Worm (Caenorhabditis elegans) whole organism, young adult: Measurements from ENCODE around the gene hpo-18.
A peak's percentile ranks its signal among the peaks of the same experiment; 100 is the strongest.

Experiments
- B0261.1 ChIP-seq: sonication (generic microtip); optimal IDR thresholded peaks from 2 replicates; lab custom pipeline; 2016; ENCODE audit warnings: mild to moderate bottlenecking, missing genetic modification characterization, moderate library complexity, missing compliant biosample characterization
- B0336.3 ChIP-seq: fragments of 200-800 bp; sonication (Bioruptor generic); IDR thresholded peaks from 2 replicates; pipeline ENCODE4 v1.3.6; 2022; ENCODE audit warnings: missing genetic modification characterization, missing compliant biosample characterization
- C06A6.2 ChIP-seq: fragments of 200-800 bp; sonication (Bioruptor generic); conservative IDR thresholded peaks from 2 replicates; pipeline ENCODE4 v1.3.6; 2022; ENCODE audit warnings: missing genetic modification characterization, missing compliant biosample characterization
- D2030.7 ChIP-seq: fragments of 200-800 bp; sonication (Bioruptor generic); IDR thresholded peaks from 2 replicates; pipeline ENCODE4 v1.3.6; 2022; ENCODE audit warnings: missing genetic modification reagents, missing genetic modification characterization, missing compliant biosample characterization
- F39B2.1 ChIP-seq: fragments of 200-800 bp; sonication (Bioruptor generic); IDR thresholded peaks from 2 replicates; pipeline ENCODE4 v1.3.6; 2022; ENCODE audit warnings: missing genetic modification reagents, missing genetic modification characterization, missing compliant biosample characterization
- F52B5.7 ChIP-seq: sonication (generic microtip); optimal IDR thresholded peaks from 2 replicates; lab custom pipeline; 2016; ENCODE audit warnings: mild to moderate bottlenecking, missing genetic modification characterization, missing compliant biosample characterization
- F55B11.4 ChIP-seq: sonication (generic microtip); optimal IDR thresholded peaks from 2 replicates; lab custom pipeline; 2016; ENCODE audit warnings: missing compliant biosample characterization, missing genetic modification characterization, borderline replicate concordance; ENCODE audit not compliant: insufficient read depth
- F57A8.1 ChIP-seq: fragments of 200-800 bp; sonication (Bioruptor generic); optimal IDR thresholded peaks from 2 replicates; lab custom pipeline; 2018; ENCODE audit warnings: mild to moderate bottlenecking, missing genetic modification characterization, moderate library complexity, missing compliant biosample characterization
- K12H6.12 ChIP-seq: fragments of 200-800 bp; sonication (Bioruptor generic); optimal IDR thresholded peaks from 2 replicates; lab custom pipeline; 2018; ENCODE audit warnings: mild to moderate bottlenecking, missing genetic modification characterization, missing compliant biosample characterization
- Y53G8AR.9 ChIP-seq: fragments of 200-800 bp; sonication (Bioruptor generic); conservative IDR thresholded peaks from 2 replicates; pipeline ENCODE4 v1.3.6; 2022; ENCODE audit warnings: missing genetic modification reagents, missing genetic modification characterization, missing compliant biosample characterization
- Y67H2A.10 ChIP-seq: fragments of 200-800 bp; sonication (Bioruptor generic); conservative IDR thresholded peaks from 2 replicates; pipeline ENCODE4 v1.3.6; 2022; ENCODE audit warnings: missing genetic modification reagents, missing genetic modification characterization, missing compliant biosample characterization
- Y79H2A.3 ChIP-seq: fragments of 200-800 bp; sonication (Bioruptor generic); conservative IDR thresholded peaks from 2 replicates; pipeline ENCODE4 v1.3.6; 2022; ENCODE audit warnings: missing genetic modification reagents, missing genetic modification characterization, missing compliant biosample characterization
- Y95B8A.8 ChIP-seq: fragments of 200-800 bp; sonication (Bioruptor generic); IDR thresholded peaks from 2 replicates; pipeline ENCODE4 v1.3.6; 2022; ENCODE audit warnings: missing genetic modification reagents, missing genetic modification characterization, missing compliant biosample characterization
- akir-1 ChIP-seq: fragments of 200-800 bp; sonication (Bioruptor generic); optimal IDR thresholded peaks from 2 replicates; lab custom pipeline; 2018; ENCODE audit warnings: mild to moderate bottlenecking, missing genetic modification characterization, moderate library complexity, missing compliant biosample characterization
- ama-1 ChIP-seq, 3 experiments: fragments of 150-350 bp in 1 of 3; sonication (generic microtip) in 2 of 3; optimal IDR thresholded peaks; 2 replicates each; lab custom pipeline; 2014 to 2018; ENCODE audit warnings: missing biosample characterization in 2 of 3, missing genetic modification characterization in 2 of 3, missing genetic modification reagents in 2 of 3
- aptf-2 ChIP-seq: fragments of 200-800 bp; sonication (Bioruptor generic); conservative IDR thresholded peaks from 2 replicates; pipeline ENCODE4 v1.3.6; 2022; ENCODE audit warnings: missing genetic modification reagents, missing genetic modification characterization, missing compliant biosample characterization
- aptf-3 ChIP-seq: fragments of 200-800 bp; sonication (Bioruptor generic); IDR thresholded peaks from 2 replicates; pipeline ENCODE4 v1.3.6; 2022; ENCODE audit warnings: missing genetic modification characterization, missing compliant biosample characterization
- attf-6 ChIP-seq: fragments of 200-800 bp; sonication (Bioruptor generic); IDR thresholded peaks from 2 replicates; pipeline ENCODE4 v1.3.6; 2022; ENCODE audit warnings: missing genetic modification reagents, missing genetic modification characterization, missing compliant biosample characterization
- ccch-3 ChIP-seq: fragments of 200-800 bp; sonication (Bioruptor generic); optimal IDR thresholded peaks from 2 replicates; lab custom pipeline; 2018; ENCODE audit warnings: mild to moderate bottlenecking, missing genetic modification characterization, missing compliant biosample characterization
- ceh-100 ChIP-seq: fragments of 200-800 bp; sonication (Bioruptor generic); IDR thresholded peaks from 2 replicates; pipeline ENCODE4 v1.3.6; 2022; ENCODE audit warnings: missing genetic modification reagents, missing genetic modification characterization, missing compliant biosample characterization
- ceh-91 ChIP-seq: fragments of 200-800 bp; sonication (Bioruptor generic); IDR thresholded peaks from 2 replicates; pipeline ENCODE4 v1.3.6; 2022; ENCODE audit warnings: missing genetic modification reagents, missing genetic modification characterization, missing compliant biosample characterization
- die-1 ChIP-seq: sonication (generic microtip); optimal IDR thresholded peaks from 2 replicates; lab custom pipeline; 2016; ENCODE audit warnings: missing genotype, mild to moderate bottlenecking, missing genetic modification characterization, missing compliant biosample characterization
- efl-1 ChIP-seq: fragments of 150-350 bp; optimal IDR thresholded peaks from 2 replicates; lab custom pipeline; 2014; ENCODE audit warnings: missing biosample characterization, missing genetic modification reagents, missing genetic modification characterization
- hrde-1 ChIP-seq: sonication (generic microtip); optimal IDR thresholded peaks from 2 replicates; lab custom pipeline; 2016; ENCODE audit warnings: missing genetic modification characterization, mild to moderate bottlenecking, missing compliant biosample characterization, moderate library complexity, missing genotype, missing genetic modification reagents, borderline replicate concordance
- lag-1 ChIP-seq: fragments of 200-800 bp; sonication (Bioruptor generic); IDR thresholded peaks from 2 replicates; pipeline ENCODE4 v1.3.6; 2022; ENCODE audit warnings: missing genetic modification reagents, missing genetic modification characterization, missing compliant biosample characterization
- lin-26 ChIP-seq: fragments of 200-800 bp; sonication (Bioruptor generic); IDR thresholded peaks from 2 replicates; pipeline ENCODE4 v1.3.6; 2022; ENCODE audit warnings: missing genetic modification reagents, missing genetic modification characterization, missing compliant biosample characterization
- lsy-27 ChIP-seq: sonication (generic microtip); optimal IDR thresholded peaks from 2 replicates; lab custom pipeline; 2017; ENCODE audit warnings: missing genetic modification characterization, mild to moderate bottlenecking, missing compliant biosample characterization, antibody characterized with exemption, missing genotype, borderline replicate concordance; ENCODE audit not compliant: insufficient read depth
- mxl-1 ChIP-seq: sonication (generic microtip); optimal IDR thresholded peaks from 2 replicates; lab custom pipeline; 2016; ENCODE audit warnings: missing genetic modification characterization, missing compliant biosample characterization
- nfya-2 ChIP-seq: fragments of 200-800 bp; sonication (Bioruptor generic); IDR thresholded peaks from 2 replicates; pipeline ENCODE4 v1.3.6; 2022; ENCODE audit warnings: missing genetic modification reagents, missing genetic modification characterization, missing compliant biosample characterization
- nfyb-1 ChIP-seq: fragments of 200-800 bp; sonication (Bioruptor generic); IDR thresholded peaks from 2 replicates; pipeline ENCODE4 v1.3.6; 2022; ENCODE audit warnings: missing genetic modification reagents, missing genetic modification characterization, missing compliant biosample characterization
- nhr-27 ChIP-seq: fragments of 200-800 bp; sonication (Bioruptor generic); optimal IDR thresholded peaks from 2 replicates; lab custom pipeline; 2018; ENCODE audit warnings: mild to moderate bottlenecking, missing genetic modification characterization, moderate library complexity, missing compliant biosample characterization
- pha-4 ChIP-seq: fragments of 150-350 bp; sonication (generic microtip); optimal IDR thresholded peaks from 2 replicates; lab custom pipeline; 2014; ENCODE audit warnings: missing biosample characterization, missing genetic modification reagents, missing genetic modification characterization
- rcor-1 ChIP-seq: fragments of 200-800 bp; sonication (Bioruptor generic); IDR thresholded peaks from 2 replicates; pipeline ENCODE4 v1.3.6; 2022; ENCODE audit warnings: missing genetic modification reagents, missing genetic modification characterization, missing compliant biosample characterization
- rec-8 ChIP-seq, 2 experiments: sonication (generic microtip); optimal IDR thresholded peaks; 2 replicates each; lab custom pipeline; 2016; ENCODE audit warnings: mild to moderate bottlenecking in 2 of 2, missing genetic modification characterization in 2 of 2, missing genetic modification reagents in 2 of 2, missing genotype in 2 of 2, missing biosample characterization in 1 of 2, missing compliant biosample characterization in 1 of 2, moderate library complexity in 1 of 2
- repo-1 ChIP-seq: sonication (generic microtip); optimal IDR thresholded peaks from 2 replicates; lab custom pipeline; 2017; ENCODE audit warnings: mild to moderate bottlenecking, missing genetic modification characterization, missing compliant biosample characterization
- rpc-1 ChIP-seq, 2 experiments: fragments of 150-350 bp in 1 of 2; sonication (generic microtip) in 1 of 2; optimal IDR thresholded peaks; 2 replicates each; lab custom pipeline; 2014 to 2018; ENCODE audit warnings: missing biosample characterization in 1 of 2, missing genetic modification characterization in 1 of 2, missing genetic modification reagents in 1 of 2, missing genotype in 1 of 2
- sdz-38 ChIP-seq: sonication (generic microtip); optimal IDR thresholded peaks from 2 replicates; lab custom pipeline; 2016; ENCODE audit warnings: missing genotype, missing genetic modification characterization, missing compliant biosample characterization
- sea-2 ChIP-seq: fragments of 200-800 bp; sonication (Bioruptor generic); IDR thresholded peaks from 2 replicates; pipeline ENCODE4 v1.3.6; 2022; ENCODE audit warnings: missing genetic modification characterization, missing compliant biosample characterization
- somi-1 ChIP-seq: fragments of 200-800 bp; sonication (Bioruptor generic); optimal IDR thresholded peaks from 2 replicates; lab custom pipeline; 2018; ENCODE audit warnings: mild to moderate bottlenecking, missing genetic modification characterization, missing compliant biosample characterization
- tbp1 ChIP-seq: fragments of 200-800 bp; sonication (Bioruptor generic); optimal IDR thresholded peaks from 2 replicates; lab custom pipeline; 2018; ENCODE audit warnings: mild to moderate bottlenecking, missing genetic modification characterization, missing compliant biosample characterization
- ztf-18 ChIP-seq: sonication (generic microtip); optimal IDR thresholded peaks from 2 replicates; lab custom pipeline; 2016; ENCODE audit warnings: missing genotype, mild to moderate bottlenecking, missing genetic modification characterization, missing compliant biosample characterization
- ztf-26 ChIP-seq: sonication (generic microtip); optimal IDR thresholded peaks from 2 replicates; lab custom pipeline; 2017; ENCODE audit warnings: missing genetic modification characterization, missing compliant biosample characterization
- ztf-3 ChIP-seq: fragments of 200-800 bp; sonication (Bioruptor generic); optimal IDR thresholded peaks from 2 replicates; lab custom pipeline; 2018; ENCODE audit warnings: mild to moderate bottlenecking, missing genetic modification characterization, missing compliant biosample characterization

Gene hpo-18

ce11 chrV:4315057-4315456, 31.2 kb downstream of the hpo-18 start, which contains the start of gene srh-192:
Gene srh-192, minus strand, starts transcription at chrV:4315157.
- TF ChIP-seq mxl-1 (no peak), repo-1 (tag; lab: Kevin White, UChicago) (no peak), sdz-38 (tag; lab: Kevin White, UChicago) (no peak), F55B11.4 (tag; lab: Kevin White, UChicago) (no peak), nfyb-1 (GFP tag; lab: Robert Waterston, UW) (no peak), ztf-3 (GFP tag; lab: Kevin White, UChicago) (no peak), efl-1 (no peak), die-1 (tag; lab: Kevin White, UChicago) (no peak), C06A6.2 (GFP tag; lab: Robert Waterston, UW) (no peak), Y79H2A.3 (GFP tag; lab: Robert Waterston, UW) (no peak), K12H6.12 (tag; lab: Kevin White, UChicago) (no peak), rec-8 (tag; optimal IDR thresholded peaks at IDR 0.05; lab: Kevin White, UChicago) (no peak), D2030.7 (GFP tag; lab: Robert Waterston, UW) (no peak), lsy-27 (no peak)
- TF ChIP-seq, all 124 proteins: peak for 0

DNA sequence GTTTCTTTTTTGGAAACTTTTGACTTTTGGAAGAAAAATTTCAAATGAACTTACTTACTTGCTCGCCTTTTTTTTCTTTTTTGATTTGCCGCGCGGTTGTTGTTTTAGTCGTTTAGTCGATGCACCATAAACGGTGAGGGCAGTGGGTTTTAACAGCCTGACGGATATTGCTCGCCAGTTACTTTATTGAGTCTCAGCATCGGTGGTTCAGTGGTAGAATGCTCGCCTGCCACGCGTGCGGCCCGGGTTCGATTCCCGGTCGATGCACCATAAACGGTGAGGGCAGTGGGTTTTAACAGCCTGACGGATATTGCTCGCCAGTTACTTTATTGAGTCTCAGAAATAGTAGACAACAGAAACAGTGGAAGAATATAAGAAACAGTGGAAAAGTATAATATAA, 35.8 kb downstream of the hpo-18 start:
- TF ChIP-seq tbp1 (GFP tag; lab: Kevin White, UChicago) (peak; percentile 73), D2030.7 (GFP tag; lab: Robert Waterston, UW) (peak; percentile 63), B0261.1 (tag; lab: Kevin White, UChicago) (peak; percentile 46), lin-26 (GFP tag; lab: Robert Waterston, UW) (peak; percentile 67; the same call in 1 of the 2 replicates), rpc-1 (optimal IDR thresholded peaks at IDR 0.05; lab: Kevin White, UChicago) (peak; percentile 27), rpc-1 (tag; optimal IDR thresholded peaks at IDR 0.05; lab: Kevin White, UChicago) (peak; percentile 67)

DNA sequence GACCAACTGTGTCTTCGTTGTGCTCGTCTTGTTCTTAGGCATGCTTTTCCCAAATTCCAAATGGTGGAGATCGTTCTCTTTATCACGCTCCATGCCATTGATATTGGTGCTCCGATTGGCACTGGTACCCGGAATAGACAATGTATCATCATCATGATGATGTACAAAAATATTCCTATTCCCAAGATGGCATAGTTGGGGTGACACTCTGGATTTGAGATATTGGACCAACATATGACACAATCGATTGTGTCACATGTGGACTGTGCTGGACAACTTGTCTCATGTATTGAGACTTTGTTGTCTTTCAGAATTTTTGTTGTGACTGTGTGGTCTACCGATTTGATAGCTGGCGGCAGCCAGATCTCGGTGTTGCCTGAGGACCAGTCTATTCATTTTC, 42.0 kb downstream of the hpo-18 start:
- TF ChIP-seq F57A8.1 (GFP tag; lab: Kevin White, UChicago): no peak
- TF ChIP-seq ccch-3 (GFP tag; lab: Kevin White, UChicago): no peak
- TF ChIP-seq ama-1 (optimal IDR thresholded peaks at IDR 0.05; lab: Kevin White, UChicago): no peak
- no peak for TF ChIP-seq ama-1 (GFP tag; optimal IDR thresholded peaks at IDR 0.05; lab: Kevin White, UChicago)
- TF ChIP-seq rcor-1 (GFP tag; lab: Robert Waterston, UW): no peak
- no peak for TF ChIP-seq aptf-3 (GFP tag; lab: Robert Waterston, UW)
- TF ChIP-seq akir-1: no peak
- TF ChIP-seq aptf-2 (GFP tag; lab: Robert Waterston, UW): no peak
- TF ChIP-seq pha-4 (tag; lab: Kevin White, UChicago): no peak
- no peak for TF ChIP-seq rpc-1 (optimal IDR thresholded peaks at IDR 0.05; lab: Kevin White, UChicago)
- TF ChIP-seq rpc-1 (tag; optimal IDR thresholded peaks at IDR 0.05; lab: Kevin White, UChicago): no peak
- no peak for TF ChIP-seq F55B11.4 (tag; lab: Kevin White, UChicago)
- no peak for TF ChIP-seq nfya-2 (GFP tag; lab: Robert Waterston, UW)
- no peak for TF ChIP-seq ceh-100 (GFP tag; lab: Robert Waterston, UW)
- no peak for TF ChIP-seq Y79H2A.3 (GFP tag; lab: Robert Waterston, UW)
- no peak for TF ChIP-seq somi-1
- TF ChIP-seq sea-2 (GFP tag; lab: Robert Waterston, UW): no peak
- no peak for TF ChIP-seq lin-26 (GFP tag; lab: Robert Waterston, UW)
- no peak for TF ChIP-seq Y67H2A.10
- no peak for TF ChIP-seq B0336.3
- no peak for TF ChIP-seq C06A6.2 (GFP tag; lab: Robert Waterston, UW)

ce11 chrV:4303793-4304192, 42.4 kb downstream of the hpo-18 start:
- TF ChIP-seq lag-1 (GFP tag; lab: Robert Waterston, UW) (no peak), ccch-3 (GFP tag; lab: Kevin White, UChicago) (no peak), Y53G8AR.9 (GFP tag; lab: Robert Waterston, UW) (no peak), nhr-27 (tag; lab: Kevin White, UChicago) (no peak), F39B2.1 (GFP tag; lab: Robert Waterston, UW) (no peak), Y95B8A.8 (GFP tag; lab: Robert Waterston, UW) (no peak), ceh-91 (no peak), aptf-3 (GFP tag; lab: Robert Waterston, UW) (no peak), F52B5.7 (tag; lab: Kevin White, UChicago) (no peak), B0336.3 (no peak), ztf-18 (tag; lab: Kevin White, UChicago) (no peak), attf-6 (GFP tag; lab: Robert Waterston, UW) (no peak), ztf-26 (tag; lab: Kevin White, UChicago) (no peak), hrde-1 (tag; lab: Kevin White, UChicago) (no peak)
